Fruit fly (Drosophila melanogaster) S2 (cell line): Measurements from ENCODE around the gene CG42399.

Experiments
- CG8478 ChIP-seq: fragments of >200 bp; optimal IDR thresholded peaks from 2 replicates; lab custom pipeline; 2018
- CTCF ChIP-seq, 2 experiments: fragments of >200 bp; optimal IDR thresholded peaks; 2 replicates each; lab custom pipeline; 2018

The CG42399 gene

dm6 chr2L:153142-153541 lies at the start of gene CG42399:
Gene CG42399 (minus strand): TSS chr2L:153300.
- TF ChIP-seq CG8478 (lab: Kevin White, UChicago) (no peak), CTCF (optimal IDR thresholded peaks at IDR 0.05; lab: Kevin White, UChicago) (no peak)

- no peak for TF ChIP-seq CTCF (optimal IDR thresholded peaks at IDR 0.05; lab: Kevin White, UChicago)
- TF ChIP-seq CG8478 (lab: Kevin White, UChicago) = no peak
Observed at dm6 chr2L:195668-196067, 42.6 kb upstream of the CG42399 start.

dm6 chr2L:182360-183144 lies 29.5 kb upstream of the CG42399 start:
- TF ChIP-seq CTCF (optimal IDR thresholded peaks at IDR 0.05; lab: Kevin White, UChicago) (peak in 1 of 2 experiments; percentile 9), CG8478 (lab: Kevin White, UChicago) (no peak)

- TF ChIP-seq CG8478 (lab: Kevin White, UChicago) (no peak), CTCF (optimal IDR thresholded peaks at IDR 0.05; lab: Kevin White, UChicago) (no peak)
Observed at dm6 chr2L:181020-181419, 27.9 kb upstream of the CG42399 start.

- TF ChIP-seq CTCF (optimal IDR thresholded peaks at IDR 0.05; lab: Kevin White, UChicago) = no peak
- TF ChIP-seq CG8478 (lab: Kevin White, UChicago) = no peak
Observed at dm6 chr2L:179119-179518, 26.0 kb upstream of the CG42399 start.

- TF ChIP-seq CG8478 (lab: Kevin White, UChicago) = no peak
- TF ChIP-seq CTCF (optimal IDR thresholded peaks at IDR 0.05; lab: Kevin White, UChicago) = no peak
Observed at dm6 chr2L:175727-176126, 22.6 kb upstream of the CG42399 start.

- TF ChIP-seq CTCF (optimal IDR thresholded peaks at IDR 0.05; lab: Kevin White, UChicago) = no peak
Observed at dm6 chr2L:171499-172250, 18.6 kb upstream of the CG42399 start.

- TF ChIP-seq CTCF (optimal IDR thresholded peaks at IDR 0.05; lab: Kevin White, UChicago) (no peak), CG8478 (lab: Kevin White, UChicago) (no peak)
Observed at dm6 chr2L:170383-170782, 17.3 kb upstream of the CG42399 start.

dm6 chr2L:168270-168901 lies 15.3 kb upstream of the CG42399 start:
- no peak for TF ChIP-seq CG8478 (lab: Kevin White, UChicago)
- no peak for TF ChIP-seq CTCF (optimal IDR thresholded peaks at IDR 0.05; lab: Kevin White, UChicago)

- TF ChIP-seq CG8478 (lab: Kevin White, UChicago) = no peak
- TF ChIP-seq CTCF (optimal IDR thresholded peaks at IDR 0.05; lab: Kevin White, UChicago) = no peak
Observed at dm6 chr2L:166115-167069, 13.3 kb upstream of the CG42399 start.

- TF ChIP-seq CG8478 (lab: Kevin White, UChicago) = no peak
- no peak for TF ChIP-seq CTCF (optimal IDR thresholded peaks at IDR 0.05; lab: Kevin White, UChicago)
Observed at dm6 chr2L:165253-165890, 12.3 kb upstream of the CG42399 start.

dm6 chr2L:163229-163628 lies 10.1 kb upstream of the CG42399 start:
- no peak for TF ChIP-seq CTCF (optimal IDR thresholded peaks at IDR 0.05; lab: Kevin White, UChicago)
- TF ChIP-seq CG8478 (lab: Kevin White, UChicago) = no peak

- TF ChIP-seq CTCF (optimal IDR thresholded peaks at IDR 0.05; lab: Kevin White, UChicago) (no peak), CG8478 (lab: Kevin White, UChicago) (no peak)
Observed at dm6 chr2L:162208-162607, 9.1 kb upstream of the CG42399 start.
